Worm (Caenorhabditis elegans) whole organism, L4 larva: ENCODE data around the gene F52E1.2.

Source experiments
- F10B5.3 ChIP-seq: sonication (generic microtip); optimal IDR thresholded peaks from 2 replicates; lab custom pipeline; 2016; ENCODE audit warnings: mild to moderate bottlenecking, missing genetic modification characterization, missing compliant biosample characterization
- F37D6.2 ChIP-seq: sonication (generic microtip); optimal IDR thresholded peaks from 2 replicates; lab custom pipeline; 2016; ENCODE audit warnings: mild to moderate bottlenecking, missing genetic modification characterization, missing compliant biosample characterization
- F44E2.7 ChIP-seq: fragments of 200-800 bp; sonication (Bioruptor generic); IDR thresholded peaks from 2 replicates; pipeline ENCODE4 v2.1.2; 2022; ENCODE audit warnings: missing genetic modification characterization, missing compliant biosample characterization
- R02D3.7 ChIP-seq: fragments of 150-350 bp; sonication (generic microtip); optimal IDR thresholded peaks from 3 replicates; lab custom pipeline; 2014; ENCODE audit warnings: missing biosample characterization, missing genetic modification characterization
- T26A8.4 ChIP-seq: fragments of 200-800 bp; sonication (Bioruptor generic); IDR thresholded peaks from 2 replicates; pipeline ENCODE4 v1.3.6; 2022; ENCODE audit warnings: missing genetic modification characterization, missing compliant biosample characterization
- Y75B8A.6 ChIP-seq: fragments of 200-800 bp; sonication (Bioruptor generic); IDR thresholded peaks from 2 replicates; pipeline ENCODE4 v1.3.6; 2022; ENCODE audit warnings: missing genetic modification reagents, missing genetic modification characterization, missing compliant biosample characterization
- ZK337.2 ChIP-seq: fragments of 200-800 bp; sonication (Bioruptor generic); IDR thresholded peaks from 2 replicates; pipeline ENCODE4 v1.3.6; 2022; ENCODE audit warnings: missing genetic modification reagents, missing genetic modification characterization, missing compliant biosample characterization
- ZK546.5 ChIP-seq, 2 experiments: sonication (generic microtip); optimal IDR thresholded peaks; 2 replicates each; lab custom pipeline; 2017; ENCODE audit warnings: missing biosample characterization in 2 of 2, missing genetic modification characterization in 2 of 2
- aha-1 ChIP-seq: fragments of 150-350 bp; peaks from one replicate; lab custom pipeline; 2014; ENCODE audit warnings: missing biosample characterization, missing genetic modification characterization
- ama-1 ChIP-seq: fragments of 150-350 bp; optimal IDR thresholded peaks from 2 replicates; lab custom pipeline; 2014; ENCODE audit warnings: inconsistent platforms, mixed read lengths
- arid-1 ChIP-seq: fragments of 200-800 bp; sonication (Bioruptor generic); conservative IDR thresholded peaks from 2 replicates; pipeline ENCODE4 v1.3.6; 2022; ENCODE audit warnings: missing genetic modification reagents, missing genetic modification characterization, missing compliant biosample characterization
- attf-4 ChIP-seq: sonication (generic microtip); optimal IDR thresholded peaks from 3 replicates; lab custom pipeline; 2017; ENCODE audit warnings: missing biosample characterization, missing genetic modification characterization
- ceh-20 ChIP-seq: fragments of 200-800 bp; sonication (Bioruptor generic); IDR thresholded peaks from 2 replicates; pipeline ENCODE4 v1.3.6; 2022; ENCODE audit warnings: missing genetic modification reagents, missing genetic modification characterization, missing compliant biosample characterization
- ceh-28 ChIP-seq: fragments of 150-350 bp; optimal IDR thresholded peaks from 2 replicates; lab custom pipeline; 2014; ENCODE audit warnings: missing biosample characterization, missing genetic modification reagents, missing genetic modification characterization
- cey-2 ChIP-seq: sonication (generic microtip); optimal IDR thresholded peaks from 3 replicates; lab custom pipeline; 2017; ENCODE audit warnings: missing genetic modification characterization, mild to moderate bottlenecking, missing compliant biosample characterization, antibody characterized with exemption, borderline replicate concordance; ENCODE audit not compliant: insufficient read depth
- daf-16 ChIP-seq, 3 experiments: sonication (generic microtip); optimal IDR thresholded peaks; 2 replicates each; lab custom pipeline; 2016 to 2017; ENCODE audit warnings: missing genetic modification characterization in 3 of 3, missing genetic modification reagents in 3 of 3, mild to moderate bottlenecking in 2 of 3, missing compliant biosample characterization in 2 of 3, missing biosample characterization in 1 of 3, moderate library complexity in 1 of 3
- daf-8 ChIP-seq: fragments of 200-800 bp; sonication (Bioruptor generic); IDR thresholded peaks from 2 replicates; pipeline ENCODE4 v1.3.6; 2022; ENCODE audit warnings: missing genetic modification characterization, missing compliant biosample characterization
- dmd-6 ChIP-seq: fragments of 200-800 bp; sonication (Bioruptor generic); IDR thresholded peaks from 2 replicates; pipeline ENCODE4 v1.3.6; 2022; ENCODE audit warnings: missing genetic modification reagents, missing genetic modification characterization, missing compliant biosample characterization
- dpl-1 ChIP-seq: fragments of 150-350 bp; optimal IDR thresholded peaks from 2 replicates; lab custom pipeline; 2014; ENCODE audit warnings: missing biosample characterization, missing genetic modification reagents, missing genetic modification characterization
- dve-1 ChIP-seq: sonication (generic microtip); optimal IDR thresholded peaks from 2 replicates; lab custom pipeline; 2017; ENCODE audit warnings: antibody characterized with exemption, mild to moderate bottlenecking, missing genetic modification characterization, missing compliant biosample characterization; ENCODE audit not compliant: insufficient read depth
- egl-27 ChIP-seq: sonication (generic microtip); optimal IDR thresholded peaks from 3 replicates; lab custom pipeline; 2017; ENCODE audit warnings: missing biosample characterization, missing genetic modification reagents, missing genetic modification characterization
- egl-43 ChIP-seq: fragments of 200-800 bp; sonication (Bioruptor generic); IDR thresholded peaks from 2 replicates; pipeline ENCODE4 v1.3.6; 2022; ENCODE audit warnings: missing genetic modification reagents, missing genetic modification characterization, missing compliant biosample characterization
- fkh-10 ChIP-seq: fragments of 150-350 bp; optimal IDR thresholded peaks from 2 replicates; lab custom pipeline; 2014; ENCODE audit warnings: missing biosample characterization, missing genetic modification reagents, missing genetic modification characterization
- gei-8 ChIP-seq: fragments of 200-800 bp; sonication (Bioruptor generic); optimal IDR thresholded peaks from 2 replicates; lab custom pipeline; 2018; ENCODE audit warnings: mild to moderate bottlenecking, missing genetic modification characterization, missing compliant biosample characterization
- hif-1 ChIP-seq, 2 experiments: sonication (generic microtip); optimal IDR thresholded peaks; 2 replicates each; lab custom pipeline; 2016 to 2017; ENCODE audit warnings: missing compliant biosample characterization in 2 of 2, missing genetic modification characterization in 2 of 2, missing genetic modification reagents in 2 of 2, missing genotype in 2 of 2, mild to moderate bottlenecking in 1 of 2
- lim-7 ChIP-seq: fragments of 200-800 bp; sonication (Bioruptor generic); IDR thresholded peaks from 2 replicates; pipeline ENCODE4 v1.3.6; 2022; ENCODE audit warnings: missing genetic modification characterization, missing compliant biosample characterization
- lin-15B ChIP-seq: fragments of 150-350 bp; sonication (generic microtip); optimal IDR thresholded peaks from 3 replicates; lab custom pipeline; 2014; ENCODE audit warnings: missing biosample characterization, missing genetic modification characterization
- lin-29 ChIP-seq: fragments of 200-800 bp; sonication (Bioruptor generic); IDR thresholded peaks from 2 replicates; pipeline ENCODE4 v1.3.6; 2022; ENCODE audit warnings: missing genetic modification reagents, missing genetic modification characterization, missing compliant biosample characterization
- lin-39 ChIP-seq: fragments of 150-350 bp; optimal IDR thresholded peaks from 2 replicates; lab custom pipeline; 2014; ENCODE audit warnings: missing biosample characterization, missing genetic modification reagents, missing genetic modification characterization
- lir-3 ChIP-seq: sonication (generic microtip); optimal IDR thresholded peaks from 2 replicates; lab custom pipeline; 2016; ENCODE audit warnings: mild to moderate bottlenecking, missing genetic modification characterization, missing compliant biosample characterization
- mxl-2 ChIP-seq: fragments of 200-800 bp; sonication (Bioruptor generic); conservative IDR thresholded peaks from 2 replicates; pipeline ENCODE4 v1.3.6; 2022; ENCODE audit warnings: missing genetic modification reagents, missing genetic modification characterization, missing compliant biosample characterization
- nhr-10 ChIP-seq: fragments of 150-350 bp; optimal IDR thresholded peaks from 2 replicates; lab custom pipeline; 2014; ENCODE audit warnings: missing biosample characterization, missing genetic modification characterization
- nhr-102 ChIP-seq: sonication (generic microtip); optimal IDR thresholded peaks from 2 replicates; lab custom pipeline; 2016; ENCODE audit warnings: mild to moderate bottlenecking, missing genetic modification characterization, moderate library complexity, missing compliant biosample characterization
- nhr-41 ChIP-seq: fragments of 200-800 bp; sonication (Bioruptor generic); IDR thresholded peaks from 2 replicates; pipeline ENCODE4 v1.3.6; 2022; ENCODE audit warnings: missing genetic modification reagents, missing genetic modification characterization, missing compliant biosample characterization
- nhr-48 ChIP-seq: sonication (generic microtip); optimal IDR thresholded peaks from 2 replicates; lab custom pipeline; 2016; ENCODE audit warnings: mild to moderate bottlenecking, missing genetic modification characterization, missing compliant biosample characterization
- nhr-6 ChIP-seq: fragments of 150-350 bp; optimal IDR thresholded peaks from 2 replicates; lab custom pipeline; 2014; ENCODE audit warnings: missing biosample characterization, missing genetic modification characterization
- pha-4 ChIP-seq, 2 experiments: fragments of 150-350 bp in 1 of 2; fragments of 200-800 bp in 1 of 2; sonication (Bioruptor generic) in 1 of 2; IDR thresholded peaks in 1 of 2; optimal IDR thresholded peaks in 1 of 2; 2 replicates each; pipeline versions ENCODE4 v1.3.6 to Lab custom; 2014 to 2022; ENCODE audit warnings: missing genetic modification characterization in 2 of 2, missing genetic modification reagents in 2 of 2, missing biosample characterization in 1 of 2, missing compliant biosample characterization in 1 of 2
- set-16 ChIP-seq: fragments of 200-800 bp; sonication (Bioruptor generic); IDR thresholded peaks from 2 replicates; pipeline ENCODE4 v1.3.6; 2022; ENCODE audit warnings: missing genetic modification reagents, missing genetic modification characterization, missing compliant biosample characterization
- snpc-4 ChIP-seq: fragments of 150-350 bp; optimal IDR thresholded peaks from 2 replicates; lab custom pipeline; 2014; ENCODE audit warnings: missing biosample characterization, missing genetic modification characterization
- spr-3 ChIP-seq: fragments of 200-800 bp; sonication (Bioruptor generic); optimal IDR thresholded peaks from 2 replicates; lab custom pipeline; 2018; ENCODE audit warnings: mild to moderate bottlenecking, missing genetic modification characterization, missing compliant biosample characterization
- tag-97 ChIP-seq: fragments of 200-800 bp; sonication (Bioruptor generic); IDR thresholded peaks from 2 replicates; pipeline ENCODE4 v1.3.6; 2022; ENCODE audit warnings: missing genetic modification characterization, missing compliant biosample characterization
- unc-39 ChIP-seq: sonication (generic microtip); optimal IDR thresholded peaks from 2 replicates; lab custom pipeline; 2017; ENCODE audit warnings: missing biosample characterization, missing genetic modification characterization
- unc-62 ChIP-seq, 3 experiments: fragments of 150-350 bp in 1 of 3; sonication (generic microtip); optimal IDR thresholded peaks in 2 of 3; peaks in 1 of 3; 1 replicate in 1 of 3; 2 replicates in 2 of 3; lab custom pipeline; 2014 to 2017; ENCODE audit warnings: missing biosample characterization in 3 of 3, missing genetic modification characterization in 3 of 3, missing genetic modification reagents in 3 of 3, missing genotype in 1 of 3
- vab-7 ChIP-seq: fragments of 200-800 bp; sonication (Bioruptor generic); IDR thresholded peaks from 2 replicates; pipeline ENCODE4 v1.3.6; 2022; ENCODE audit warnings: missing genetic modification reagents, missing genetic modification characterization, missing compliant biosample characterization
- zag-1 ChIP-seq: fragments of 150-350 bp; optimal IDR thresholded peaks from 2 replicates; lab custom pipeline; 2014; ENCODE audit warnings: missing biosample characterization, missing genetic modification characterization
- zfp-3 ChIP-seq: fragments of 200-800 bp; sonication (Bioruptor generic); conservative IDR thresholded peaks from 2 replicates; pipeline ENCODE4 v1.3.6; 2022; ENCODE audit warnings: missing genetic modification reagents, missing genetic modification characterization, missing compliant biosample characterization
- zip-11 ChIP-seq: fragments of 200-800 bp; sonication (Bioruptor generic); IDR thresholded peaks from 2 replicates; pipeline ENCODE4 v1.3.6; 2022; ENCODE audit warnings: missing genetic modification characterization, missing compliant biosample characterization

F52E1.2 gene

DNA sequence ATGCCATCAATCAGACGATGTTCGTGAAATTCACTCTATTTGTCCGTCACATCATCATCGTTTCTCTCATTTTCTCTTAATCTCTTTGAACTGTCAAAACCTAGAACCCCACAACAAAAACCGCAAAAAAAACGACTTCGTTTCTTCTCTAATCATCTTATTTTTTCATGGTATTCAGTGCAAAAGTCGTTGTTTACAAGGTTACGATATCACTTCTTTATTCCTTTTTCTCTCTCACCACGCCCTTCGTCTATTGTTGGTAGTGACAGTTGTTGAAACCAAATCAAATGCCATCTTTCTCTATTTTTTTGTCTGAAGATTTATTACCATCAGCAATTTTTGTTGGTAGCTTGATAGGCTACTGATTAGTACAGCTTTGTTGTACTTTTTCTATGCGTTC is 38.8 kb downstream of the F52E1.2 start (continued):
- TF ChIP-seq attf-4 (tag; lab: Kevin White, UChicago) (no peak), F44E2.7 (GFP tag; lab: Robert Waterston, UW) (no peak), ZK546.5 (tag; optimal IDR thresholded peaks at IDR 0.05; lab: Kevin White, UChicago) (no peak), F37D6.2 (tag; lab: Kevin White, UChicago) (no peak), nhr-10 (tag; lab: Kevin White, UChicago) (no peak), lim-7 (no peak), dve-1 (tag; lab: Kevin White, UChicago) (peak; percentile 51), hif-1 (tag; optimal IDR thresholded peaks at IDR 0.05; lab: Kevin White, UChicago) (no peak), Y75B8A.6 (GFP tag; lab: Robert Waterston, UW) (no peak), fkh-10 (GFP tag; lab: Kevin White, UChicago) (no peak), arid-1 (GFP tag; lab: Robert Waterston, UW) (no peak), spr-3 (GFP tag; lab: Kevin White, UChicago) (no peak), ZK337.2 (GFP tag; lab: Robert Waterston, UW) (no peak), zip-11 (no peak), lin-29 (GFP tag; lab: Robert Waterston, UW) (no peak), daf-16 (GFP tag; optimal IDR thresholded peaks at IDR 0.05; lab: Kevin White, UChicago) (no peak), daf-16 (tag; optimal IDR thresholded peaks at IDR 0.05; lab: Kevin White, UChicago) (no peak), zfp-3 (no peak), lir-3 (tag; lab: Kevin White, UChicago) (no peak), nhr-48 (tag; lab: Kevin White, UChicago) (no peak), dpl-1 (GFP tag; lab: Kevin White, UChicago) (no peak), daf-8 (GFP tag; lab: Robert Waterston, UW) (no peak), ceh-20 (GFP tag; lab: Robert Waterston, UW) (0 out of 2 replicates have a peak, but pooled peaks have one; percentile 47), snpc-4 (tag; lab: Kevin White, UChicago) (no peak), dmd-6 (peak; percentile 33), vab-7 (GFP tag; lab: Robert Waterston, UW) (no peak), unc-62 (GFP tag; optimal IDR thresholded peaks at IDR 0.05 in 1 of 2; lab: Kevin White, UChicago) (peak in 1 of 2 experiments; percentile 99), unc-62 (tag; optimal IDR thresholded peaks at IDR 0.05; lab: Kevin White, UChicago) (no peak), cey-2 (tag; lab: Kevin White, UChicago) (peak; percentile 39), mxl-2 (GFP tag; lab: Robert Waterston, UW) (no peak), lin-15B (no peak), nhr-41 (GFP tag; lab: Robert Waterston, UW) (no peak), aha-1 (tag; lab: Kevin White, UChicago) (peak; percentile 98), ceh-28 (tag; lab: Kevin White, UChicago) (no peak), unc-39 (tag; lab: Kevin White, UChicago) (no peak), nhr-102 (tag; lab: Kevin White, UChicago) (no peak), pha-4 (GFP tag; IDR thresholded peaks at IDR 0.05; lab: Robert Waterston, UW) (no peak), pha-4 (tag; optimal IDR thresholded peaks at IDR 0.05; lab: Kevin White, UChicago) (no peak), lin-39 (tag; lab: Kevin White, UChicago) (no peak), tag-97 (GFP tag; lab: Robert Waterston, UW) (no peak), R02D3.7 (tag; lab: Kevin White, UChicago) (no peak), zag-1 (tag; lab: Kevin White, UChicago) (no peak), ama-1 (lab: Kevin White, UChicago) (no peak), egl-27 (no peak), set-16 (no peak), T26A8.4 (GFP tag; lab: Robert Waterston, UW) (no peak), nhr-6 (tag; lab: Kevin White, UChicago) (no peak), F10B5.3 (tag; lab: Kevin White, UChicago) (no peak), gei-8 (no peak), egl-43 (no peak)
